Worm (Caenorhabditis elegans): ENCODE results near the gene srbc-77.

ce11 chrV:15957098-15957497 lies 27.1 kb downstream of the srbc-77 start, which contains the start of gene F36G9.3:
- TF ChIP-seq sea-2 (GFP tag; IDR thresholded peaks at IDR 0.05) (no peak), F55B11.4 (tag; optimal IDR thresholded peaks at IDR 0.05; ENCODE audit: borderline replicate concordance, insufficient read depth) (no peak), ceh-27 (GFP tag; optimal IDR thresholded peaks at IDR 0.05) (no peak)
